Worm (Caenorhabditis elegans): ENCODE results near the gene kqt-2.
A peak's percentile ranks its signal among the peaks of the same experiment; 100 is the strongest.

Gene kqt-2

DNA sequence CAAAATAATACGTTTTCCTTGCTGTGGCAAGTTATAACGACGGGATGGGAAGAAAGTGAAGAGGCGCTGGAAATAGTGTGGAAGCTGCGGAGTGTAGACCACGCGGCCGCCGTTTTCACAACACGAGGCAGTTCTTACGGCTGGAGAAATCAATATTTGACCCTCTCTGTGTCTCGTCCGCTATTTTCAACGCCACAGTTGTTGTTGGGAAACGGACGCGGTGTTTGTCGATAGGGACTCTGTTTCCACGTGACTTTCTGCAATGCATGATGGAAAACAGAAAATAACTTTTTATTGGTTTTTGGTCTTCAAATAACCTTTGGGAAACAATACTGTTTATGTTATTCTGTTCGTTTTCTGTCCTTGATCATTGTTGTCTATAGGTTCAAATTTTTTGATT lies 14.3 kb downstream of the kqt-2 start, which contains the start of gene K02A6.3 (continued):
- TF ChIP-seq nhr-237 (tag; optimal IDR thresholded peaks at IDR 0.05): no peak
- peak; percentile 85 for TF ChIP-seq skn-1 (tag; optimal IDR thresholded peaks at IDR 0.05)
- TF ChIP-seq snpc-4 (tag; optimal IDR thresholded peaks at IDR 0.05): peak; percentile 38
- TF ChIP-seq nfya-1 (tag; optimal IDR thresholded peaks at IDR 0.05; ENCODE audit: insufficient read depth): peak; percentile 86
- peak; percentile 92 for TF ChIP-seq nhr-43 (tag; optimal IDR thresholded peaks at IDR 0.05; ENCODE audit: poor library complexity, severe bottlenecking)
- no peak for TF ChIP-seq elt-3 (tag; optimal IDR thresholded peaks at IDR 0.05)
- TF ChIP-seq elt-2 (tag; optimal IDR thresholded peaks at IDR 0.05): peak; percentile 78
- peak; percentile 61 for TF ChIP-seq ztf-4 (tag; optimal IDR thresholded peaks at IDR 0.05)
- TF ChIP-seq mdl-1 (tag; optimal IDR thresholded peaks at IDR 0.05): peak; percentile 95
- peak; percentile 47 for TF ChIP-seq egl-27 (tag; optimal IDR thresholded peaks at IDR 0.05)
- TF ChIP-seq elt-1 (tag; optimal IDR thresholded peaks at IDR 0.05): peak; percentile 4
- peak; percentile 71 for TF ChIP-seq tbx-2 (tag; optimal IDR thresholded peaks at IDR 0.05)
- no peak for TF ChIP-seq daf-12 (tag; optimal IDR thresholded peaks at IDR 0.05)
- peak; percentile 76 for TF ChIP-seq ama-1 (optimal IDR thresholded peaks at IDR 0.05)
- TF ChIP-seq aly-2 (tag; optimal IDR thresholded peaks at IDR 0.05): no peak
- TF ChIP-seq nhr-77 (tag; optimal IDR thresholded peaks at IDR 0.05): no peak
- TF ChIP-seq ceh-9 (tag; optimal IDR thresholded peaks at IDR 0.05): no peak
- TF ChIP-seq pha-4 (tag; optimal IDR thresholded peaks at IDR 0.05): peak; percentile 99

DNA sequence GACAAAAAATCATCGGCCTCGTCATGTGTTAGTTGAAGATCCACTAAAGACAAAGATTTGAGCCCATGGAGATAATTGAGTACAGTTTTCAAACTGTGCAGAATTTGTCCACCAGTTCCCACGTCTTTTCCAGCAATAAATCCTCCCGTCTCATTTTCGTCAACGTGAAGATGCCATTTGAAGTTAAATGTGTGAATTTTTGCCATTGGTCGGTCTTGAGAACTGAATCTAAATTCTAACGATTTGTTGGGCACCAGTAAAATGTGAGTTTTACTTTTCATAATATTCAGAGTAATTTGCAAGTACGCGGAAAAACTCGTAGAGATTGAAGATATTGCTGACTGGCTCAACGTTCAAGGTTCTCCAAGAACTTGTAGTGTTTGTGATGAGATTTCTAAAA lies 15.6 kb downstream of the kqt-2 start:
- TF ChIP-seq tbx-2 (tag; optimal IDR thresholded peaks at IDR 0.05) (no peak), ceh-9 (tag; optimal IDR thresholded peaks at IDR 0.05) (no peak), hmg-11 (tag; optimal IDR thresholded peaks at IDR 0.05) (no peak), unc-62 (GFP tag; optimal IDR thresholded peaks at IDR 0.05) (no peak), lin-39 (tag; optimal IDR thresholded peaks at IDR 0.05) (no peak), fkh-2 (tag; optimal IDR thresholded peaks at IDR 0.05) (no peak), mdl-1 (tag; optimal IDR thresholded peaks at IDR 0.05) (no peak), ztf-4 (tag; optimal IDR thresholded peaks at IDR 0.05) (no peak), aly-2 (tag; optimal IDR thresholded peaks at IDR 0.05) (no peak), nhr-77 (tag; optimal IDR thresholded peaks at IDR 0.05) (no peak), nhr-237 (tag; optimal IDR thresholded peaks at IDR 0.05) (no peak), nhr-76 (tag; optimal IDR thresholded peaks at IDR 0.05) (no peak), snpc-4 (tag; optimal IDR thresholded peaks at IDR 0.05) (no peak), elt-2 (tag; optimal IDR thresholded peaks at IDR 0.05) (no peak)

DNA sequence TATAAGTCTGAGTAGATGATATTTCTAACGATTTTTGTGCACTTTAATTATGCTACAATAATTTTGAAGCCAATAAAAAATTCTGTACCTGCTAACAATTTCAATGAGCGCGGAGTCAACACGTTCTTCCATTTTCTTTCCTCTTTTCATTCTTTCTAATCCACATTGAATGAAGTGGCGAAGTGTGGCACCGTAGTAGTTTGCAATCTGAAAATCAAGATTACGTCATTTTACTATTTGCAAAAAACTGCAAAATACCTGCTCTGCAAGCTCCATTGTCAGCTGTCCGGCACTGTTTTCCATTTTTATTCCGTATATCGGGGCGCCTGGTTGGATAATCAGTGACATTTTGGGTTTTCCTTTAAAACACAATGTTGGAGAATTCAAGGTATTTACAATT lies 16.9 kb downstream of the kqt-2 start:
- TF ChIP-seq elt-1 (tag; optimal IDR thresholded peaks at IDR 0.05) (no peak), mdl-1 (tag; optimal IDR thresholded peaks at IDR 0.05) (no peak), lin-15B (tag; optimal IDR thresholded peaks at IDR 0.05) (no peak), mml-1 (tag; optimal IDR thresholded peaks at IDR 0.05) (no peak), ama-1 (optimal IDR thresholded peaks at IDR 0.05) (no peak), nhr-43 (tag; optimal IDR thresholded peaks at IDR 0.05; ENCODE audit: poor library complexity, severe bottlenecking) (no peak), elt-2 (tag; optimal IDR thresholded peaks at IDR 0.05) (no peak), nhr-237 (tag; optimal IDR thresholded peaks at IDR 0.05) (no peak), egl-27 (tag; optimal IDR thresholded peaks at IDR 0.05) (no peak), ceh-16 (tag; optimal IDR thresholded peaks at IDR 0.05) (no peak), nfya-1 (tag; optimal IDR thresholded peaks at IDR 0.05; ENCODE audit: insufficient read depth) (no peak), sea-2 (GFP tag; optimal IDR thresholded peaks at IDR 0.05) (no peak), jun-1 (tag; optimal IDR thresholded peaks at IDR 0.05) (no peak), fkh-2 (tag; optimal IDR thresholded peaks at IDR 0.05) (no peak), unc-62 (GFP tag; optimal IDR thresholded peaks at IDR 0.05) (no peak)

DNA sequence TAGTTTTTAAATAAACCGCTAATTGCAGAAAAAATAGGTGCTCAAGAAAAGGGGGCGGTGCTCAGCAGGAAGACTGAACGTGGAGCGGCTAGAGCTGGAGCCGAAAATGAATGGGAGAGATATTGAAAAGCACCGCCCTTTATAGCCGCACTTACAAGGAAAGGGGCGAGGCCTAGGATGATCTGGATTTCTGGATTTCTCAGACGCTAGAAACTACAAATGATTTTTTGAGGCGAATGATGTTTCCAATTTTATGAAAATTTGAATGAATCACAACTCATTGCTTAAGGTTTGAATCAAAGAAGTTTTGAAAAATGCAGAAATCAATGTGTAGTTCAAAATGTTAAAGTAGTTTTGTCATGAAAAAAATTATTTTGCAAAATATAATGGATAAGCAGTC lies 21.3 kb downstream of the kqt-2 start, which contains the start of gene K02A6.2:
TSS of gene K02A6.2 (minus strand) at position 101 of the 400 bp plus-strand sequence.
- TF ChIP-seq lin-39 (tag; optimal IDR thresholded peaks at IDR 0.05) (no peak), R02D3.7 (tag; optimal IDR thresholded peaks at IDR 0.05) (no peak), elt-3 (tag; optimal IDR thresholded peaks at IDR 0.05) (no peak), eor-1 (tag; optimal IDR thresholded peaks at IDR 0.05) (no peak), skn-1 (tag; optimal IDR thresholded peaks at IDR 0.05) (no peak), ceh-28 (tag; optimal IDR thresholded peaks at IDR 0.05) (no peak)

DNA sequence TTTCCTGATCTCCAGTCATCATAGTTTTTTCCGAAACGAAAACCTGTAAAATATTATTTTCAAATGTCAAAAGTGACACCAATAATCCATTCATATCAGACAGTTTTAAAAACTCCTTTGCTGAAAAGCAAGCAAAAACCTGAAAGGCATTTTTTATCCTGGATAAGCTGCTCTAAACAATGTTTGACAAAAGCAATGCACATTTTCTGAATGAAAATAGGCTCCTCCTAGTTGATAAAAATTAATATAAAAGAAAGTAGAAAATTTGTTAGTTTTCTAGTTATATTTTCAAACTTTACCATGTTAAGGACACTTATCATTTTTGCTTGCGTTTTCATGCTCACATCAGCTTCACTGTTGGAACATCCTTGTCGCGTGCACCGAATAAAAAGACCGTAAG lies 26.7 kb downstream of the kqt-2 start, which contains the start of gene K02A6.1:
TSS of gene K02A6.1 (plus strand) at position 301 of the 400 bp plus-strand sequence.
- no peak for TF ChIP-seq mdl-1 (tag; optimal IDR thresholded peaks at IDR 0.05)
- no peak for TF ChIP-seq zag-1 (tag; optimal IDR thresholded peaks at IDR 0.05)
- no peak for TF ChIP-seq sea-2 (GFP tag; optimal IDR thresholded peaks at IDR 0.05)
- no peak for TF ChIP-seq tbx-2 (tag; optimal IDR thresholded peaks at IDR 0.05)
- no peak for TF ChIP-seq ama-1 (optimal IDR thresholded peaks at IDR 0.05)
- TF ChIP-seq R02D3.7 (tag; optimal IDR thresholded peaks at IDR 0.05): no peak
- no peak for TF ChIP-seq nhr-23 (tag; optimal IDR thresholded peaks at IDR 0.05)
- no peak for TF ChIP-seq ztf-4 (tag; optimal IDR thresholded peaks at IDR 0.05)
- no peak for TF ChIP-seq egl-5 (tag; optimal IDR thresholded peaks at IDR 0.05)
- TF ChIP-seq elt-3 (tag; optimal IDR thresholded peaks at IDR 0.05): no peak
- TF ChIP-seq ceh-9 (tag; optimal IDR thresholded peaks at IDR 0.05): no peak
- TF ChIP-seq snpc-4 (tag; optimal IDR thresholded peaks at IDR 0.05): no peak
- TF ChIP-seq nhr-11 (tag; optimal IDR thresholded peaks at IDR 0.05): no peak

All from whole organism, L3 larva.